Fruit fly (Drosophila melanogaster) whole organism, prepupa: ENCODE measurements around the gene CG7829.

Experiments
- Blimp-1 ChIP-seq: fragments of 200-800 bp; sonication (Bioruptor generic); optimal IDR thresholded peaks from 3 replicates; lab custom pipeline; 2017; ENCODE audit warnings: missing biosample characterization, missing genetic modification characterization, mild to moderate bottlenecking, moderate library complexity, missing genetic modification reagents
- CG10631 ChIP-seq: fragments of 200-800 bp; sonication (Bioruptor generic); optimal IDR thresholded peaks from 2 replicates; lab custom pipeline; 2016; ENCODE audit warnings: missing biosample characterization, missing genetic modification characterization
- CG11294 ChIP-seq: fragments of 200-800 bp; sonication (Bioruptor generic); IDR thresholded peaks from 2 replicates; pipeline ENCODE4 v1.3.6; 2022; ENCODE audit warnings: missing biosample characterization, missing genetic modification characterization
- CG11762 ChIP-seq: fragments of 200-800 bp; sonication (Bioruptor generic); optimal IDR thresholded peaks from 3 replicates; lab custom pipeline; 2016; ENCODE audit warnings: missing biosample characterization, missing genetic modification characterization; ENCODE audit not compliant: insufficient read depth
- CG11902 ChIP-seq: fragments of 200-800 bp; sonication (Bioruptor generic); optimal IDR thresholded peaks from 3 replicates; lab custom pipeline; 2016; ENCODE audit warnings: missing biosample characterization, missing genetic modification characterization
- CG15336 ChIP-seq: fragments of 200-800 bp; sonication (Bioruptor generic); IDR thresholded peaks from 2 replicates; pipeline ENCODE4 v1.3.6; 2022; ENCODE audit warnings: missing biosample characterization, missing genetic modification characterization
- CG3032 ChIP-seq: fragments of 200-800 bp; optimal IDR thresholded peaks from 2 replicates; lab custom pipeline; 2019; ENCODE audit warnings: missing biosample characterization, mild to moderate bottlenecking, missing genetic modification characterization, moderate library complexity
- CG32006 ChIP-seq: fragments of 200-800 bp; sonication (Bioruptor generic); optimal IDR thresholded peaks from 3 replicates; lab custom pipeline; 2017; ENCODE audit warnings: missing biosample characterization, mild to moderate bottlenecking, missing genetic modification characterization
- CG34406 ChIP-seq: fragments of 200-800 bp; sonication (Bioruptor generic); optimal IDR thresholded peaks from 3 replicates; lab custom pipeline; 2016; ENCODE audit warnings: missing biosample characterization, missing genetic modification characterization
- CG3919 ChIP-seq: fragments of 200-800 bp; sonication (Bioruptor generic); optimal IDR thresholded peaks from 3 replicates; lab custom pipeline; 2016; ENCODE audit warnings: missing biosample characterization, missing genetic modification characterization
- CG4318 ChIP-seq: fragments of 200-800 bp; sonication (Bioruptor generic); optimal IDR thresholded peaks from 3 replicates; lab custom pipeline; 2017; ENCODE audit warnings: missing biosample characterization, mild to moderate bottlenecking, missing genetic modification characterization
- CG6163 ChIP-seq: fragments of 200-800 bp; sonication (Bioruptor generic); IDR thresholded peaks from 3 replicates; pipeline ENCODE4 v1.3.6; 2022; ENCODE audit warnings: missing biosample characterization, missing genetic modification characterization
- CG6276 ChIP-seq: fragments of 200-800 bp; sonication (Bioruptor generic); optimal IDR thresholded peaks from 2 replicates; lab custom pipeline; 2017; ENCODE audit warnings: missing biosample characterization, mild to moderate bottlenecking, missing genetic modification characterization
- CG6792 ChIP-seq: fragments of 200-800 bp; sonication (Bioruptor generic); optimal IDR thresholded peaks from 3 replicates; lab custom pipeline; 2016; ENCODE audit warnings: missing biosample characterization, missing genetic modification characterization
- CG6808 ChIP-seq: fragments of 200-800 bp; sonication (Bioruptor generic); optimal IDR thresholded peaks from 3 replicates; lab custom pipeline; 2017; ENCODE audit warnings: missing biosample characterization, missing genetic modification characterization, mild to moderate bottlenecking, moderate library complexity, missing genetic modification reagents
- CG8119 ChIP-seq: fragments of 200-800 bp; sonication (Bioruptor generic); IDR thresholded peaks from 3 replicates; pipeline ENCODE4 v1.3.6; 2022; ENCODE audit warnings: missing biosample characterization, missing genetic modification characterization
- CG8632 ChIP-seq: fragments of 200-800 bp; sonication (Bioruptor generic); optimal IDR thresholded peaks from 3 replicates; lab custom pipeline; 2016; ENCODE audit warnings: missing biosample characterization, missing genetic modification characterization
- Eip75B ChIP-seq: fragments of 200-800 bp; sonication (Bioruptor generic); optimal IDR thresholded peaks from 3 replicates; lab custom pipeline; 2016; ENCODE audit warnings: missing biosample characterization, missing genetic modification characterization
- Eip78C ChIP-seq: fragments of 200-800 bp; sonication (Bioruptor generic); peaks from one replicate; lab custom pipeline; 2016; ENCODE audit warnings: missing biosample characterization, missing genetic modification characterization
- Eip93F ChIP-seq: fragments of 200-800 bp; sonication (Bioruptor generic); optimal IDR thresholded peaks from 2 replicates; lab custom pipeline; 2016; ENCODE audit warnings: missing biosample characterization, mild to moderate bottlenecking, missing genetic modification characterization
- Ets21C ChIP-seq: fragments of 200-800 bp; sonication (Bioruptor generic); optimal IDR thresholded peaks from 3 replicates; lab custom pipeline; 2016; ENCODE audit warnings: missing biosample characterization, missing genetic modification characterization
- Hr4 ChIP-seq: fragments of 200-800 bp; sonication (Bioruptor generic); optimal IDR thresholded peaks from 3 replicates; lab custom pipeline; 2016; ENCODE audit warnings: missing biosample characterization, missing genetic modification characterization
- Met ChIP-seq: fragments of 200-800 bp; sonication (Bioruptor generic); optimal IDR thresholded peaks from 3 replicates; lab custom pipeline; 2016; ENCODE audit warnings: missing biosample characterization, missing genetic modification characterization
- dac ChIP-seq: fragments of 200-800 bp; sonication (Bioruptor generic); optimal IDR thresholded peaks from 2 replicates; lab custom pipeline; 2017; ENCODE audit warnings: missing biosample characterization, mild to moderate bottlenecking, missing genetic modification characterization
- eg ChIP-seq: fragments of 200-800 bp; sonication (Bioruptor generic); IDR thresholded peaks from 3 replicates; pipeline ENCODE4 v1.3.6; 2022; ENCODE audit warnings: missing biosample characterization, missing genetic modification characterization
- esn ChIP-seq: fragments of 200-800 bp; sonication (Bioruptor generic); optimal IDR thresholded peaks from 2 replicates; lab custom pipeline; 2016; ENCODE audit warnings: missing biosample characterization, mild to moderate bottlenecking, missing genetic modification characterization, moderate library complexity
- fd59A ChIP-seq: fragments of 200-800 bp; sonication (Bioruptor generic); optimal IDR thresholded peaks from 2 replicates; lab custom pipeline; 2017; ENCODE audit warnings: missing biosample characterization, mild to moderate bottlenecking, missing genetic modification characterization, missing genetic modification reagents
- fkh ChIP-seq: fragments of 200-800 bp; sonication (Bioruptor generic); optimal IDR thresholded peaks from 3 replicates; lab custom pipeline; 2017; ENCODE audit warnings: missing biosample characterization, mild to moderate bottlenecking, missing genetic modification characterization, moderate library complexity
- lz ChIP-seq: fragments of 200-800 bp; sonication (Bioruptor generic); optimal IDR thresholded peaks from 3 replicates; lab custom pipeline; 2016; ENCODE audit warnings: missing biosample characterization, missing genetic modification characterization
- net ChIP-seq: fragments of 200-800 bp; sonication (Bioruptor generic); optimal IDR thresholded peaks from 3 replicates; lab custom pipeline; 2016; ENCODE audit warnings: missing biosample characterization, missing genetic modification characterization
- pdm3 ChIP-seq: fragments of 200-800 bp; sonication (Bioruptor generic); optimal IDR thresholded peaks from 3 replicates; lab custom pipeline; 2016; ENCODE audit warnings: missing biosample characterization, missing genetic modification characterization
- spab ChIP-seq: fragments of 200-800 bp; sonication (Bioruptor generic); optimal IDR thresholded peaks from 2 replicates; lab custom pipeline; 2017; ENCODE audit warnings: missing biosample characterization, mild to moderate bottlenecking, missing genetic modification characterization, missing genetic modification reagents
- ss ChIP-seq, 2 experiments: fragments of 200-800 bp; sonication (Bioruptor generic); optimal IDR thresholded peaks; 2 replicates in 1 of 2; 3 replicates in 1 of 2; lab custom pipeline; 2017 to 2018; ENCODE audit warnings: mild to moderate bottlenecking in 2 of 2, missing biosample characterization in 2 of 2, missing genetic modification characterization in 2 of 2, moderate library complexity in 1 of 2

The CG7829 gene

dm6 chr3R:29838751-29839150 is 21.2 kb upstream of the CG7829 start (continued):
- TF ChIP-seq Hr4 (GFP tag; lab: Kevin White, UChicago) (no peak), CG6276 (GFP tag; lab: Kevin White, UChicago) (peak; percentile 22), Eip93F (GFP tag; lab: Kevin White, UChicago) (no peak), CG6792 (GFP tag; lab: Kevin White, UChicago) (no peak), ss (GFP tag; optimal IDR thresholded peaks at IDR 0.05; lab: Kevin White, UChicago) (peak in 1 of 2 experiments; percentile 48)

- TF ChIP-seq Eip78C (peak; percentile 49), Ets21C (GFP tag; lab: Kevin White, UChicago) (no peak), CG32006 (GFP tag; lab: Kevin White, UChicago) (peak; percentile 64), Hr4 (GFP tag; lab: Kevin White, UChicago) (peak; percentile 42), CG11294 (GFP tag; lab: Robert Waterston, UW) (0 out of 2 replicates have a peak, but pooled peaks have one; percentile 5), CG8119 (GFP tag; lab: Robert Waterston, UW) (peak; percentile 72; the same call in 2 of the 3 replicates), CG10631 (GFP tag; lab: Kevin White, UChicago) (peak; percentile 29), fkh (GFP tag; lab: Kevin White, UChicago) (no peak), CG4318 (no peak), ss (GFP tag; optimal IDR thresholded peaks at IDR 0.05; lab: Kevin White, UChicago) (peak in 1 of 2 experiments; percentile 34), esn (no peak), dac (GFP tag; lab: Kevin White, UChicago) (no peak), Blimp-1 (GFP tag; lab: Kevin White, UChicago) (no peak), CG8632 (GFP tag; lab: Kevin White, UChicago) (no peak), CG6163 (0 out of 3 replicates have a peak, but pooled peaks have one; percentile 49), CG34406 (no peak), eg (GFP tag; lab: Robert Waterston, UW) (peak; percentile 58; the same call in 1 of the 3 replicates), pdm3 (GFP tag; lab: Kevin White, UChicago) (peak; percentile 4), fd59A (GFP tag; lab: Kevin White, UChicago) (no peak), CG15336 (GFP tag; lab: Robert Waterston, UW) (peak; percentile 71)
Measured at dm6 chr3R:29837771-29838170, 20.2 kb upstream of the CG7829 start.

- TF ChIP-seq Eip93F (GFP tag; lab: Kevin White, UChicago) (no peak), CG6808 (GFP tag; lab: Kevin White, UChicago) (no peak), Eip75B (no peak), CG6792 (GFP tag; lab: Kevin White, UChicago) (no peak), ss (GFP tag; optimal IDR thresholded peaks at IDR 0.05; lab: Kevin White, UChicago) (no peak), Hr4 (GFP tag; lab: Kevin White, UChicago) (no peak), CG3032 (tag; lab: Kevin White, UChicago) (no peak), CG3919 (GFP tag; lab: Kevin White, UChicago) (no peak)
- TF ChIP-seq, all 60 proteins: peak for 0
Measured at dm6 chr3R:29836188-29836587, 18.6 kb upstream of the CG7829 start, which contains the start of gene CG42592. Gene CG42592, minus strand, starts transcription at chr3R:29836288.

- no peak for TF ChIP-seq CG11902 (GFP tag; lab: Kevin White, UChicago)
- no peak for TF ChIP-seq CG8632 (GFP tag; lab: Kevin White, UChicago)
- TF ChIP-seq lz = no peak
- no peak for TF ChIP-seq net (GFP tag; lab: Kevin White, UChicago)
- no peak for TF ChIP-seq dac (GFP tag; lab: Kevin White, UChicago)
- TF ChIP-seq Eip75B = no peak
- no peak for TF ChIP-seq CG11762 (GFP tag; lab: Kevin White, UChicago)
- TF ChIP-seq Met = no peak
- TF ChIP-seq spab (GFP tag; lab: Kevin White, UChicago) = no peak
Measured at dm6 chr3R:29835710-29836049, 18.1 kb upstream of the CG7829 start, which contains the start of gene Prtl99C. Gene Prtl99C, plus strand, starts transcription at chr3R:29835950.
